Fruit fly (Drosophila melanogaster): ENCODE data around the gene ko.

Gene ko

dm6 chr3L:21044721-21045120 lies 86.2 kb downstream of the ko start:
- TF ChIP-seq tj (GFP tag; optimal IDR thresholded peaks at IDR 0.05) (no peak), cnc (optimal IDR thresholded peaks at IDR 0.05) (no peak), Clk (GFP tag; optimal IDR thresholded peaks at IDR 0.05) (no peak), CG14711 (tag; optimal IDR thresholded peaks at IDR 0.05) (no peak), CG7045 (GFP tag; optimal IDR thresholded peaks at IDR 0.05) (no peak), toe (GFP tag; optimal IDR thresholded peaks at IDR 0.05) (no peak), bab1 (GFP tag; optimal IDR thresholded peaks at IDR 0.05) (no peak), kay (GFP tag; ENCODE audit: borderline replicate concordance) (no peak), Hr96 (GFP tag; optimal IDR thresholded peaks at IDR 0.05) (no peak), CG33017 (tag; optimal IDR thresholded peaks at IDR 0.05) (no peak), ovo (GFP tag; optimal IDR thresholded peaks at IDR 0.05) (no peak), CG7101 (tag; optimal IDR thresholded peaks at IDR 0.05) (no peak), CG1620 (GFP tag; optimal IDR thresholded peaks at IDR 0.05) (no peak), Mnt (GFP tag; optimal IDR thresholded peaks at IDR 0.05) (no peak), CG12768 (GFP tag; optimal IDR thresholded peaks at IDR 0.05) (no peak)

- TF ChIP-seq bab1 (GFP tag; optimal IDR thresholded peaks at IDR 0.05) (no peak), CG7101 (tag; optimal IDR thresholded peaks at IDR 0.05) (no peak), Clk (GFP tag; optimal IDR thresholded peaks at IDR 0.05) (no peak), Crg-1 (GFP tag; optimal IDR thresholded peaks at IDR 0.05) (no peak), ovo (GFP tag; optimal IDR thresholded peaks at IDR 0.05) (no peak), CG33017 (tag; optimal IDR thresholded peaks at IDR 0.05) (no peak), pad (GFP tag; optimal IDR thresholded peaks at IDR 0.05) (no peak)
These were observed 86.9 kb downstream of the ko start for dm6 chr3L:21043894-21044682.

- TF ChIP-seq CG7045 (GFP tag; optimal IDR thresholded peaks at IDR 0.05): no peak
- TF ChIP-seq Hr96 (GFP tag; optimal IDR thresholded peaks at IDR 0.05): no peak
- TF ChIP-seq pad (GFP tag; optimal IDR thresholded peaks at IDR 0.05): no peak
- no peak for TF ChIP-seq CG11617 (GFP tag; optimal IDR thresholded peaks at IDR 0.05)
- no peak for TF ChIP-seq CG1620 (GFP tag; optimal IDR thresholded peaks at IDR 0.05)
- TF ChIP-seq CG33017 (tag; optimal IDR thresholded peaks at IDR 0.05): no peak
- TF ChIP-seq CG5204 (GFP tag; optimal IDR thresholded peaks at IDR 0.05): no peak
- TF ChIP-seq CG12768 (GFP tag; optimal IDR thresholded peaks at IDR 0.05): no peak
- TF ChIP-seq Mnt (GFP tag; optimal IDR thresholded peaks at IDR 0.05): no peak
- TF ChIP-seq cic (GFP tag; optimal IDR thresholded peaks at IDR 0.05): no peak
These were observed 87.5 kb downstream of the ko start for dm6 chr3L:21043435-21043834.

- TF ChIP-seq kay (GFP tag; ENCODE audit: borderline replicate concordance) (no peak), pad (GFP tag; optimal IDR thresholded peaks at IDR 0.05) (no peak), cic (GFP tag; optimal IDR thresholded peaks at IDR 0.05) (no peak), bab1 (GFP tag; optimal IDR thresholded peaks at IDR 0.05) (no peak), CG7101 (tag; optimal IDR thresholded peaks at IDR 0.05) (no peak), CG11617 (GFP tag; optimal IDR thresholded peaks at IDR 0.05) (no peak), CG7045 (GFP tag; optimal IDR thresholded peaks at IDR 0.05) (peak; percentile 34)
These were observed 88.7 kb downstream of the ko start for dm6 chr3L:21041952-21042933.

- TF ChIP-seq Clk (GFP tag; optimal IDR thresholded peaks at IDR 0.05): no peak
- no peak for TF ChIP-seq CG1620 (GFP tag; optimal IDR thresholded peaks at IDR 0.05)
- TF ChIP-seq CG7045 (GFP tag; optimal IDR thresholded peaks at IDR 0.05): no peak
- no peak for TF ChIP-seq CG11617 (GFP tag; optimal IDR thresholded peaks at IDR 0.05)
- no peak for TF ChIP-seq ovo (GFP tag; optimal IDR thresholded peaks at IDR 0.05)
- TF ChIP-seq pad (GFP tag; optimal IDR thresholded peaks at IDR 0.05): no peak
- no peak for TF ChIP-seq cnc (optimal IDR thresholded peaks at IDR 0.05)
- TF ChIP-seq Hr96 (GFP tag; optimal IDR thresholded peaks at IDR 0.05): no peak
These were observed 90.1 kb downstream of the ko start for dm6 chr3L:21040831-21041230.

- TF ChIP-seq bab1 (GFP tag; optimal IDR thresholded peaks at IDR 0.05) (peak; percentile 77), CG5204 (GFP tag; optimal IDR thresholded peaks at IDR 0.05) (no peak)
These were observed 93.6 kb downstream of the ko start for dm6 chr3L:21037404-21037803.
